Fruit fly (Drosophila melanogaster) whole organism, embryonic: ENCODE data around the gene CG14395.

Experiments
- Blimp-1 ChIP-seq: fragments of 200-800 bp; sonication (Bioruptor generic); optimal IDR thresholded peaks from 3 replicates; lab custom pipeline; 2018; ENCODE audit warnings: missing biosample characterization, missing genetic modification characterization, mild to moderate bottlenecking, moderate library complexity, missing genetic modification reagents
- CG11093 ChIP-seq: fragments of 200-800 bp; sonication (Bioruptor generic); IDR thresholded peaks from 3 replicates; pipeline ENCODE4 v1.3.6; 2022; ENCODE audit warnings: missing biosample characterization, missing genetic modification characterization
- CG12299 ChIP-seq: fragments of 200-800 bp; sonication (Bioruptor generic); optimal IDR thresholded peaks from 2 replicates; lab custom pipeline; 2018; ENCODE audit warnings: missing biosample characterization, mild to moderate bottlenecking, missing genetic modification characterization
- CG14860 ChIP-seq: fragments of 200-800 bp; sonication (Bioruptor generic); IDR thresholded peaks from 3 replicates; pipeline ENCODE4 v1.3.6; 2022; ENCODE audit warnings: missing biosample characterization, missing genetic modification characterization; ENCODE audit not compliant: partially characterized antibody
- CG16779 ChIP-seq: fragments of 200-800 bp; sonication (Bioruptor generic); IDR thresholded peaks from 2 replicates; pipeline ENCODE4 v1.3.6; 2022; ENCODE audit warnings: missing biosample characterization, missing genetic modification characterization
- CG16863 ChIP-seq: fragments of 200-800 bp; sonication (Bioruptor generic); optimal IDR thresholded peaks from 3 replicates; lab custom pipeline; 2016; ENCODE audit warnings: missing biosample characterization, missing genetic modification characterization
- CG17359 ChIP-seq: fragments of 200-800 bp; sonication (Bioruptor generic); optimal IDR thresholded peaks from 3 replicates; lab custom pipeline; 2018; ENCODE audit warnings: missing biosample characterization, mild to moderate bottlenecking, missing genetic modification characterization, moderate library complexity
- CG1832 ChIP-seq: fragments of 200-800 bp; sonication (Bioruptor generic); optimal IDR thresholded peaks from 2 replicates; lab custom pipeline; 2017; ENCODE audit warnings: missing biosample characterization, mild to moderate bottlenecking, missing genetic modification characterization, inconsistent platforms
- CG2678 ChIP-seq: fragments of 200-800 bp; sonication (Bioruptor generic); optimal IDR thresholded peaks from 3 replicates; lab custom pipeline; 2019; ENCODE audit warnings: missing biosample characterization, mild to moderate bottlenecking, missing genetic modification characterization, moderate library complexity
- CG32767 ChIP-seq: fragments of 200-800 bp; sonication (Bioruptor generic); IDR thresholded peaks from 2 replicates; pipeline ENCODE4 v1.3.6; 2022; ENCODE audit warnings: missing biosample characterization, missing genetic modification characterization
- CG34422 ChIP-seq: fragments of 200-800 bp; sonication (Bioruptor generic); IDR thresholded peaks from 3 replicates; pipeline ENCODE4 v1.3.6; 2022; ENCODE audit warnings: missing biosample characterization, missing genetic modification characterization
- CG3847 ChIP-seq: fragments of 200-800 bp; sonication (Bioruptor generic); IDR thresholded peaks from 2 replicates; pipeline ENCODE4 v1.3.6; 2022; ENCODE audit warnings: missing biosample characterization, missing genetic modification characterization
- CG4730 ChIP-seq: fragments of 200-800 bp; sonication (Bioruptor generic); IDR thresholded peaks from 2 replicates; pipeline ENCODE4 v1.3.6; 2022; ENCODE audit warnings: missing biosample characterization, missing genetic modification characterization
- CG6683 ChIP-seq: fragments of 200-800 bp; sonication (Bioruptor generic); optimal IDR thresholded peaks from 2 replicates; lab custom pipeline; 2017; ENCODE audit warnings: missing biosample characterization, mild to moderate bottlenecking, missing genetic modification characterization, missing genetic modification reagents
- CG6813 ChIP-seq: fragments of 200-800 bp; sonication (Bioruptor generic); optimal IDR thresholded peaks from 2 replicates; lab custom pipeline; 2017; ENCODE audit warnings: missing biosample characterization, missing genetic modification characterization, mild to moderate bottlenecking, moderate library complexity, missing genetic modification reagents
- CG7556 ChIP-seq: fragments of 200-800 bp; sonication (Bioruptor generic); optimal IDR thresholded peaks from 2 replicates; lab custom pipeline; 2017; ENCODE audit warnings: missing biosample characterization, mild to moderate bottlenecking, missing genetic modification characterization
- CG7745 ChIP-seq: fragments of 200-800 bp; sonication (Bioruptor generic); optimal IDR thresholded peaks from 2 replicates; lab custom pipeline; 2018; ENCODE audit warnings: missing biosample characterization, mild to moderate bottlenecking, missing genetic modification characterization, moderate library complexity
- CG8281 ChIP-seq: fragments of 200-800 bp; sonication (Bioruptor generic); optimal IDR thresholded peaks from 2 replicates; lab custom pipeline; 2018; ENCODE audit warnings: missing biosample characterization, mild to moderate bottlenecking, missing genetic modification characterization, moderate library complexity
- CG8478 ChIP-seq: fragments of >200 bp; optimal IDR thresholded peaks from 2 replicates; lab custom pipeline; 2018
- CG8944 ChIP-seq: fragments of 200-800 bp; sonication (Bioruptor generic); optimal IDR thresholded peaks from 3 replicates; lab custom pipeline; 2016; ENCODE audit warnings: missing biosample characterization, missing genetic modification characterization
- Camta ChIP-seq: fragments of 200-800 bp; sonication (Bioruptor generic); optimal IDR thresholded peaks from 2 replicates; lab custom pipeline; 2016; ENCODE audit warnings: missing biosample characterization, missing genetic modification characterization
- Ets65A ChIP-seq: fragments of 200-800 bp; sonication (Bioruptor generic); peaks from one replicate; lab custom pipeline; 2016; ENCODE audit warnings: missing biosample characterization, missing genetic modification characterization
- Hr51 ChIP-seq, 2 experiments: fragments of 200-800 bp; sonication (Bioruptor generic); optimal IDR thresholded peaks; 2 replicates in 1 of 2; 3 replicates in 1 of 2; lab custom pipeline; 2016 to 2018; ENCODE audit warnings: missing biosample characterization in 2 of 2, missing genetic modification characterization in 2 of 2, mild to moderate bottlenecking in 1 of 2, moderate library complexity in 1 of 2
- NK7.1 ChIP-seq: fragments of 200-800 bp; sonication (Bioruptor generic); optimal IDR thresholded peaks from 3 replicates; lab custom pipeline; 2016; ENCODE audit warnings: missing biosample characterization, missing genetic modification characterization
- Neu2 ChIP-seq: fragments of 200-800 bp; sonication (Bioruptor generic); optimal IDR thresholded peaks from 3 replicates; lab custom pipeline; 2016; ENCODE audit warnings: missing biosample characterization, missing genetic modification characterization, borderline replicate concordance
- Nf-YC ChIP-seq: fragments of 200-800 bp; optimal IDR thresholded peaks from 3 replicates; lab custom pipeline; 2019; ENCODE audit warnings: missing biosample characterization, mild to moderate bottlenecking, missing genetic modification characterization, moderate library complexity
- Rfx ChIP-seq: fragments of 200-800 bp; sonication (Bioruptor generic); IDR thresholded peaks from 2 replicates; pipeline ENCODE4 v1.3.6; 2022; ENCODE audit warnings: missing biosample characterization, missing genetic modification characterization
- Sin3A ChIP-seq: fragments of >200 bp; optimal IDR thresholded peaks from 2 replicates; lab custom pipeline; 2018
- Sry-β ChIP-seq: fragments of 200-800 bp; sonication (Bioruptor generic); optimal IDR thresholded peaks from 2 replicates; lab custom pipeline; 2018; ENCODE audit warnings: missing biosample characterization, mild to moderate bottlenecking, missing genetic modification characterization, moderate library complexity
- YL-1 ChIP-seq: fragments of 200-800 bp; sonication (Bioruptor generic); optimal IDR thresholded peaks from 3 replicates; lab custom pipeline; 2017; ENCODE audit warnings: missing biosample characterization, mild to moderate bottlenecking, missing genetic modification characterization
- ab ChIP-seq: fragments of 200-800 bp; sonication (Bioruptor generic); optimal IDR thresholded peaks from 2 replicates; lab custom pipeline; 2016; ENCODE audit warnings: missing biosample characterization, missing genetic modification characterization
- abd-A ChIP-seq: fragments of 200-800 bp; sonication (Bioruptor generic); optimal IDR thresholded peaks from 3 replicates; lab custom pipeline; 2019; ENCODE audit warnings: missing biosample characterization, mild to moderate bottlenecking, missing genetic modification characterization, moderate library complexity
- ac ChIP-seq: fragments of 200-800 bp; sonication (Bioruptor generic); optimal IDR thresholded peaks from 3 replicates; lab custom pipeline; 2017; ENCODE audit warnings: missing biosample characterization, mild to moderate bottlenecking, missing genetic modification characterization
- bcd ChIP-seq: fragments of 200-800 bp; sonication (Bioruptor generic); optimal IDR thresholded peaks from 2 replicates; lab custom pipeline; 2017; ENCODE audit warnings: missing biosample characterization, mild to moderate bottlenecking, missing genetic modification characterization
- esg ChIP-seq: fragments of 200-800 bp; sonication (Bioruptor generic); conservative IDR thresholded peaks from 2 replicates; pipeline ENCODE4 v1.3.6; 2022; ENCODE audit warnings: missing biosample characterization, missing genetic modification characterization
- eyg ChIP-seq: fragments of 200-800 bp; sonication (Bioruptor generic); optimal IDR thresholded peaks from 3 replicates; lab custom pipeline; 2016; ENCODE audit warnings: missing biosample characterization, missing genetic modification characterization
- fd102C ChIP-seq: fragments of 200-800 bp; sonication (Bioruptor generic); optimal IDR thresholded peaks from 2 replicates; lab custom pipeline; 2018; ENCODE audit warnings: missing biosample characterization, mild to moderate bottlenecking, missing genetic modification characterization, moderate library complexity
- fd3F ChIP-seq: fragments of 200-800 bp; sonication (Bioruptor generic); optimal IDR thresholded peaks from 2 replicates; lab custom pipeline; 2018; ENCODE audit warnings: missing biosample characterization, mild to moderate bottlenecking, missing genetic modification characterization, moderate library complexity
- gcm2 ChIP-seq: fragments of 200-800 bp; sonication (Bioruptor generic); optimal IDR thresholded peaks from 2 replicates; lab custom pipeline; 2016; ENCODE audit warnings: missing biosample characterization, missing genetic modification characterization
- gro ChIP-seq: fragments of 200-800 bp; sonication (Bioruptor generic); optimal IDR thresholded peaks from 2 replicates; lab custom pipeline; 2016; ENCODE audit warnings: missing biosample characterization, missing genetic modification characterization
- luna ChIP-seq: fragments of 200-800 bp; sonication (Bioruptor generic); optimal IDR thresholded peaks from 2 replicates; lab custom pipeline; 2016; ENCODE audit warnings: missing biosample characterization, missing genetic modification characterization
- p53 ChIP-seq: fragments of 200-800 bp; sonication (Bioruptor generic); optimal IDR thresholded peaks from 2 replicates; lab custom pipeline; 2016; ENCODE audit warnings: missing biosample characterization, missing genetic modification characterization
- phol ChIP-seq: fragments of 200-800 bp; sonication (Bioruptor generic); optimal IDR thresholded peaks from 3 replicates; lab custom pipeline; 2018; ENCODE audit warnings: missing biosample characterization, mild to moderate bottlenecking, missing genetic modification characterization, moderate library complexity
- pnt ChIP-seq: fragments of 200-800 bp; sonication (Bioruptor generic); optimal IDR thresholded peaks from 3 replicates; lab custom pipeline; 2016; ENCODE audit warnings: missing biosample characterization, missing genetic modification characterization
- pros ChIP-seq: fragments of 200-800 bp; sonication (Bioruptor generic); optimal IDR thresholded peaks from 3 replicates; lab custom pipeline; 2019; ENCODE audit warnings: missing biosample characterization, mild to moderate bottlenecking, missing genetic modification characterization, moderate library complexity
- pzg ChIP-seq: fragments of 200-800 bp; sonication (Bioruptor generic); optimal IDR thresholded peaks from 3 replicates; lab custom pipeline; 2018; ENCODE audit warnings: missing biosample characterization, mild to moderate bottlenecking, missing genetic modification characterization, moderate library complexity
- ro ChIP-seq: fragments of 200-800 bp; sonication (Bioruptor generic); IDR thresholded peaks from 2 replicates; pipeline ENCODE4 v1.3.6; 2022; ENCODE audit warnings: missing biosample characterization, missing genetic modification characterization
- tgo ChIP-seq: fragments of 200-800 bp; sonication (Bioruptor generic); IDR thresholded peaks from 3 replicates; pipeline ENCODE4 v1.3.6; 2022; ENCODE audit warnings: missing biosample characterization, missing genetic modification characterization
- tin ChIP-seq: fragments of 200-800 bp; sonication (Bioruptor generic); optimal IDR thresholded peaks from 3 replicates; lab custom pipeline; 2016; ENCODE audit warnings: missing biosample characterization, missing genetic modification characterization
- tio ChIP-seq: fragments of 200-800 bp; sonication (Bioruptor generic); optimal IDR thresholded peaks from 2 replicates; lab custom pipeline; 2017; ENCODE audit warnings: missing biosample characterization, missing genetic modification characterization, inconsistent platforms
- z ChIP-seq: fragments of 200-800 bp; sonication (Bioruptor generic); IDR thresholded peaks from 3 replicates; pipeline ENCODE4 v1.3.6; 2022; ENCODE audit warnings: missing biosample characterization, missing genetic modification characterization

CG14395 gene

DNA sequence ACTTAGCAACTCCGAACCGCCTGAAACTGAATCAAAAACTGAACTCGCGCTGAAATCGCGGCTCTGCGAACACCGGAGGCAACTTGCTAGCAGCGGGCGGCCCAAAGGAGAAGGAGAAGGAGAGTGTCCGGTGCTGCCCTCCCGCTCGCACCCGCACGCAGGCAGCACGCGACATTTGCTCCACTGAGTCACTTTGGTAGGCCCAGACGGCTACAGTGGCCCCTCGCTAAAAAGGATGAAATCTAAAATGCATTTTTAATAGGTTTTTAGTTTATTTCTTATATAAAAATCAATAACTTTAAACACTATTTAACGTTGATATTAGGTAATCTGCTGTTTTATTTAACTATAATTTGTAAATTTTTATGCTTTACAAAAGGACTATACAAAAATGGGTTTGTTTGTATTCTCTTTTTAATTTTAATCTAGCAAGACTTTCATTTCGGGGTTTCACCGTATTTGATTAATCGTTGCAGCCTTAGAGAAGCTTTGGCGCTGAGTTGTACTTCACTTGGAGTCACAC, 59.8 kb downstream of the CG14395 start, which contains the start of gene Men (continued):
- TF ChIP-seq tio (GFP tag; lab: Kevin White, UChicago) (peak; percentile 21), CG7556 (GFP tag; lab: Kevin White, UChicago) (peak; percentile 78), CG12299 (tag; lab: Kevin White, UChicago) (peak; percentile 15), Hr51 (GFP tag; optimal IDR thresholded peaks at IDR 0.05; lab: Kevin White, UChicago) (peak in 1 of 2 experiments; percentile 88), luna (GFP tag; lab: Kevin White, UChicago) (no peak), CG14860 (GFP tag; lab: Robert Waterston, UW) (no peak), pnt (GFP tag; lab: Kevin White, UChicago) (no peak), Rfx (GFP tag; lab: Robert Waterston, UW) (peak; percentile 60), CG16863 (GFP tag; lab: Kevin White, UChicago) (no peak), bcd (GFP tag; lab: Kevin White, UChicago) (peak; percentile 61), abd-A (tag; lab: Kevin White, UChicago) (no peak), ab (GFP tag; lab: Kevin White, UChicago) (no peak), Neu2 (GFP tag; lab: Kevin White, UChicago) (no peak), YL-1 (GFP tag; lab: Kevin White, UChicago) (no peak), CG6813 (GFP tag; lab: Kevin White, UChicago) (no peak), CG1832 (GFP tag; lab: Kevin White, UChicago) (peak; percentile 56), gro (GFP tag; lab: Kevin White, UChicago) (no peak), fd102C (GFP tag; lab: Kevin White, UChicago) (no peak), CG2678 (peak; percentile 85), Sry-β (GFP tag; lab: Kevin White, UChicago) (no peak), CG7745 (tag; lab: Kevin White, UChicago) (no peak), Sin3A (no peak), fd3F (GFP tag; lab: Kevin White, UChicago) (peak; percentile 40), Blimp-1 (GFP tag; lab: Kevin White, UChicago) (peak; percentile 61), CG8478 (lab: Kevin White, UChicago) (no peak), ro (peak; percentile 19; the same call in 1 of the 2 replicates), Nf-YC (tag; lab: Kevin White, UChicago) (peak; percentile 68), CG11093 (peak; percentile 49; the same call in 1 of the 3 replicates), NK7.1 (GFP tag; lab: Kevin White, UChicago) (no peak), CG16779 (GFP tag; lab: Robert Waterston, UW) (no peak), pzg (GFP tag; lab: Kevin White, UChicago) (no peak), CG3847 (GFP tag; lab: Robert Waterston, UW) (no peak), p53 (GFP tag; lab: Kevin White, UChicago) (no peak), pros (no peak), CG8944 (no peak), gcm2 (GFP tag; lab: Kevin White, UChicago) (no peak), CG8281 (tag; lab: Kevin White, UChicago) (peak; percentile 2), Ets65A (GFP tag; lab: Kevin White, UChicago) (no peak), z (GFP tag; lab: Robert Waterston, UW) (no peak), esg (GFP tag; lab: Robert Waterston, UW) (peak; percentile 41; the same call in 1 of the 2 replicates), CG34422 (GFP tag; lab: Robert Waterston, UW) (no peak), Camta (GFP tag; lab: Kevin White, UChicago) (no peak), CG17359 (peak; percentile 61), tgo (GFP tag; lab: Robert Waterston, UW) (peak; percentile 63; the same call in 2 of the 3 replicates), phol (tag; lab: Kevin White, UChicago) (peak; percentile 73), CG6683 (GFP tag; lab: Kevin White, UChicago) (peak; percentile 18), tin (GFP tag; lab: Kevin White, UChicago) (peak; percentile 27), CG4730 (0 out of 2 replicates have a peak, but pooled peaks have one; percentile 37), eyg (GFP tag; lab: Kevin White, UChicago) (no peak), CG32767 (GFP tag; lab: Robert Waterston, UW) (peak; percentile 57), ac (GFP tag; lab: Kevin White, UChicago) (no peak)
